Fruit fly (Drosophila melanogaster) Kc167 (cell line): ENCODE measurements around the gene CG8838.

Experiments used
- Sin3A ChIP-seq: fragments of >200 bp; optimal IDR thresholded peaks from 2 replicates; lab custom pipeline; 2018; ENCODE audit warnings: missing external identifiers
- h ChIP-seq: fragments of >200 bp; optimal IDR thresholded peaks from 3 replicates; lab custom pipeline; 2018; ENCODE audit warnings: missing external identifiers
- insv ChIP-seq: fragments of >200 bp; optimal IDR thresholded peaks from 3 replicates; lab custom pipeline; 2018; ENCODE audit warnings: missing external identifiers
- psq ChIP-seq: fragments of >200 bp; optimal IDR thresholded peaks from 2 replicates; lab custom pipeline; 2017; ENCODE audit warnings: missing external identifiers
- ttk ChIP-seq: sonication (Bioruptor generic); optimal IDR thresholded peaks from 2 replicates; lab custom pipeline; 2017; ENCODE audit warnings: missing external identifiers

- no peak for TF ChIP-seq psq (lab: Kevin White, UChicago)
- no peak for TF ChIP-seq h
- TF ChIP-seq Sin3A (lab: Kevin White, UChicago): no peak
- no peak for TF ChIP-seq ttk (lab: Kevin White, UChicago)
- TF ChIP-seq insv: no peak
Observed at dm6 chr2L:3351575-3352219, 5.7 kb upstream of the CG8838 start.
